Worm (Caenorhabditis elegans) whole organism, L4 larva: ENCODE measurements around the gene iars-1.
A peak's percentile ranks its signal among the peaks of the same experiment; 100 is the strongest.

Experiments
- ZK337.2 ChIP-seq: fragments of 200-800 bp; sonication (Bioruptor generic); IDR thresholded peaks from 2 replicates; pipeline ENCODE4 v1.3.6; 2022; ENCODE audit warnings: missing genetic modification reagents, missing genetic modification characterization, missing compliant biosample characterization
- ceh-62 ChIP-seq: sonication (generic microtip); optimal IDR thresholded peaks from 2 replicates; lab custom pipeline; 2017; ENCODE audit warnings: missing biosample characterization, missing genetic modification characterization
- dmd-6 ChIP-seq: fragments of 200-800 bp; sonication (Bioruptor generic); IDR thresholded peaks from 2 replicates; pipeline ENCODE4 v1.3.6; 2022; ENCODE audit warnings: missing genetic modification reagents, missing genetic modification characterization, missing compliant biosample characterization
- fkh-10 ChIP-seq: fragments of 150-350 bp; optimal IDR thresholded peaks from 2 replicates; lab custom pipeline; 2014; ENCODE audit warnings: missing biosample characterization, missing genetic modification reagents, missing genetic modification characterization
- fos-1 ChIP-seq: fragments of 150-350 bp; optimal IDR thresholded peaks from 2 replicates; lab custom pipeline; 2014; ENCODE audit warnings: missing biosample characterization, missing genetic modification characterization
- lin-13 ChIP-seq: fragments of 150-350 bp; optimal IDR thresholded peaks from 2 replicates; lab custom pipeline; 2014; ENCODE audit warnings: missing biosample characterization, missing genetic modification reagents, missing genetic modification characterization
- nhr-237 ChIP-seq: sonication (generic microtip); optimal IDR thresholded peaks from 2 replicates; lab custom pipeline; 2017; ENCODE audit warnings: missing biosample characterization, missing genetic modification characterization
- nhr-6 ChIP-seq: fragments of 150-350 bp; optimal IDR thresholded peaks from 2 replicates; lab custom pipeline; 2014; ENCODE audit warnings: missing biosample characterization, missing genetic modification characterization
- pha-4 ChIP-seq, 2 experiments: fragments of 150-350 bp in 1 of 2; fragments of 200-800 bp in 1 of 2; sonication (Bioruptor generic) in 1 of 2; IDR thresholded peaks in 1 of 2; optimal IDR thresholded peaks in 1 of 2; 2 replicates each; pipeline versions ENCODE4 v1.3.6 to Lab custom; 2014 to 2022; ENCODE audit warnings: missing genetic modification characterization in 2 of 2, missing genetic modification reagents in 2 of 2, missing biosample characterization in 1 of 2, missing compliant biosample characterization in 1 of 2
- pqm-1 ChIP-seq: sonication (generic microtip); optimal IDR thresholded peaks from 2 replicates; lab custom pipeline; 2017; ENCODE audit warnings: missing biosample characterization, missing genetic modification characterization
- skn-1 ChIP-seq: fragments of 150-350 bp; optimal IDR thresholded peaks from 2 replicates; lab custom pipeline; 2014; ENCODE audit warnings: missing biosample characterization, missing genetic modification characterization
- snpc-4 ChIP-seq: fragments of 150-350 bp; optimal IDR thresholded peaks from 2 replicates; lab custom pipeline; 2014; ENCODE audit warnings: missing biosample characterization, missing genetic modification characterization
- unc-62 ChIP-seq, 3 experiments: fragments of 150-350 bp in 1 of 3; sonication (generic microtip); optimal IDR thresholded peaks in 2 of 3; peaks in 1 of 3; 1 replicate in 1 of 3; 2 replicates in 2 of 3; lab custom pipeline; 2014 to 2017; ENCODE audit warnings: missing biosample characterization in 3 of 3, missing genetic modification characterization in 3 of 3, missing genetic modification reagents in 3 of 3, missing genotype in 1 of 3

DNA sequence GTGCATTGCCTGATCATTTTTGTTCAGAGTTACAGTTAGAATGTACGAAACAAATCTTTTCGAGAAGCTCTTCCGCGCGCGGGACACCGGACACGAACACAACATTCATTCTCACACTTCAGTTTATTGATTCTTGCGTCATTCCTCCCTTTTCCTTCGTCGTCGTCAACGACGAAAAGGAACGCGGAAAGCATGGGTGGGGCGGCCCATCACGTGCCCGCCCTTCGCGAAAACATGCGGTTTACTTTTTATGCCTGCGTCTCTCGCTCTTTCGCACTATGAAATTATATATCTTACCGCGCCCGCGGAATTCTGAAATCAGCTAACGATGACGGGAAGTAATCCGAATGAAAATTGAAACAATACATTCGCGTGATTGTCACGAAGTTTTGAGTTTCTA is 12.2 kb downstream of the iars-1 start:
- TF ChIP-seq nhr-237 (tag; lab: Kevin White, UChicago) (no peak), fkh-10 (GFP tag; lab: Kevin White, UChicago) (no peak), unc-62 (GFP tag; optimal IDR thresholded peaks at IDR 0.05 in 1 of 2; lab: Kevin White, UChicago) (peak in 1 of 2 experiments; percentile 96), unc-62 (tag; optimal IDR thresholded peaks at IDR 0.05; lab: Kevin White, UChicago) (no peak), skn-1 (tag; lab: Kevin White, UChicago) (no peak), pqm-1 (tag; lab: Kevin White, UChicago) (no peak), pha-4 (GFP tag; IDR thresholded peaks at IDR 0.05; lab: Robert Waterston, UW) (no peak), pha-4 (tag; optimal IDR thresholded peaks at IDR 0.05; lab: Kevin White, UChicago) (no peak), dmd-6 (GFP tag; lab: Robert Waterston, UW) (peak; percentile 51), ceh-62 (no peak), snpc-4 (tag; lab: Kevin White, UChicago) (no peak), fos-1 (tag; lab: Kevin White, UChicago) (no peak), nhr-6 (tag; lab: Kevin White, UChicago) (no peak), ZK337.2 (GFP tag; lab: Robert Waterston, UW) (no peak), lin-13 (GFP tag; lab: Kevin White, UChicago) (peak; percentile 42)
